Fruit fly (Drosophila melanogaster) whole organism, embryonic: ENCODE data around the gene ATPsynepsilonL.

Source experiments
- Bdp1 ChIP-seq: fragments of 200-800 bp; sonication (Bioruptor generic); optimal IDR thresholded peaks from 3 replicates; lab custom pipeline; 2016; ENCODE audit warnings: missing biosample characterization, missing genetic modification characterization
- CG17612 ChIP-seq: fragments of 200-800 bp; sonication (Bioruptor generic); IDR thresholded peaks from 2 replicates; pipeline ENCODE4 v1.3.6; 2022; ENCODE audit warnings: missing biosample characterization, missing genetic modification characterization
- CG9727 ChIP-seq: fragments of 200-800 bp; sonication (Bioruptor generic); optimal IDR thresholded peaks from 3 replicates; lab custom pipeline; 2017; ENCODE audit warnings: missing biosample characterization, mild to moderate bottlenecking, missing genetic modification characterization
- CrebB ChIP-seq: fragments of 200-800 bp; sonication (Bioruptor generic); optimal IDR thresholded peaks from 3 replicates; lab custom pipeline; 2018; ENCODE audit warnings: missing biosample characterization, mild to moderate bottlenecking, missing genetic modification characterization
- D19A ChIP-seq: fragments of 200-800 bp; optimal IDR thresholded peaks from 3 replicates; lab custom pipeline; 2019; ENCODE audit warnings: missing biosample characterization, mild to moderate bottlenecking, missing genetic modification characterization, moderate library complexity
- Dfd ChIP-seq, 2 experiments: fragments of >200 bp; optimal IDR thresholded peaks; 2 replicates each; lab custom pipeline; 2017; ENCODE audit warnings: missing biosample characterization in 2 of 2, missing genetic modification characterization in 2 of 2
- Neu2 ChIP-seq: fragments of 200-800 bp; sonication (Bioruptor generic); optimal IDR thresholded peaks from 3 replicates; lab custom pipeline; 2016; ENCODE audit warnings: missing biosample characterization, missing genetic modification characterization, borderline replicate concordance
- Oli ChIP-seq: fragments of 200-800 bp; sonication (Bioruptor generic); optimal IDR thresholded peaks from 2 replicates; lab custom pipeline; 2018; ENCODE audit warnings: missing biosample characterization, mild to moderate bottlenecking, missing genetic modification characterization, moderate library complexity
- hb ChIP-seq: fragments of 200-800 bp; sonication (Bioruptor generic); IDR thresholded peaks from 3 replicates; pipeline ENCODE4 v1.3.6; 2022; ENCODE audit warnings: missing biosample characterization, missing genetic modification characterization; ENCODE audit not compliant: partially characterized antibody
- kni ChIP-seq: fragments of 200-800 bp; sonication (Bioruptor generic); optimal IDR thresholded peaks from 3 replicates; lab custom pipeline; 2017; ENCODE audit warnings: mild to moderate bottlenecking, missing biosample characterization, missing genetic modification reagents, missing genetic modification characterization
- org-1 ChIP-seq: fragments of 200-800 bp; sonication (Bioruptor generic); optimal IDR thresholded peaks from 2 replicates; lab custom pipeline; 2017; ENCODE audit warnings: missing biosample characterization, missing genetic modification characterization
- so ChIP-seq: fragments of 200-800 bp; sonication (Bioruptor generic); IDR thresholded peaks from 3 replicates; pipeline ENCODE4 v1.3.6; 2022; ENCODE audit warnings: missing biosample characterization, missing genetic modification characterization
- unpg ChIP-seq: fragments of 200-800 bp; sonication (Bioruptor generic); optimal IDR thresholded peaks from 3 replicates; lab custom pipeline; 2018; ENCODE audit warnings: missing biosample characterization, mild to moderate bottlenecking, missing genetic modification characterization, moderate library complexity

DNA sequence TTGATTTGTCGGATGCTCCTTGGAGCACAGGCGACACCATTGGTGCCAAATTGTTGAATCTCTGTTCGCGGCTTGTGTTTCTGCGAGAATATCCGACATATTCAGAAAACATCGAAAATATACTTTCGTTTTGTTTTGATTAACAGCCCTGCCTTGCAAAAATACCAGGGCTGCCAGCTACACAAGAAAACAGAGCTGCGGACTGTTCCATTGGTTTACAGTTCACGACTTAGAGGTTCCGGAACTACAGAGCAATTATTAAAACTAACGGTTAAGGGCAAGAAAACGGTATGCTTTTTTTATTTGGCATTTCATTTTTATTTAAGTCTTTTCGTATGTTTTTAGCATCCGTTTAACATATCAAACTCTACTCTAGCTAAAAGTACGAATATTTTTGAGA is 39.6 kb downstream of the ATPsynepsilonL start, which contains the start of gene CG6254:
- no peak for TF ChIP-seq kni
- no peak for TF ChIP-seq unpg (GFP tag; lab: Kevin White, UChicago)
- no peak for TF ChIP-seq hb (GFP tag; lab: Robert Waterston, UW)
- TF ChIP-seq Bdp1 (GFP tag; lab: Kevin White, UChicago) = no peak
- no peak for TF ChIP-seq CG9727 (GFP tag; lab: Kevin White, UChicago)
- TF ChIP-seq Neu2 (GFP tag; lab: Kevin White, UChicago) = no peak
- TF ChIP-seq so (GFP tag; lab: Robert Waterston, UW) = no peak; the same call in 2 of the 3 replicates
- TF ChIP-seq CG17612 = no peak
- no peak for TF ChIP-seq org-1 (GFP tag; lab: Kevin White, UChicago)
- TF ChIP-seq Dfd (GFP tag; optimal IDR thresholded peaks at IDR 0.05; lab: Kevin White, UChicago) = no peak
- no peak for TF ChIP-seq Oli (tag; lab: Kevin White, UChicago)
- TF ChIP-seq CrebB = no peak
- TF ChIP-seq D19A (tag; lab: Kevin White, UChicago) = no peak
